Fruit fly (Drosophila melanogaster): ENCODE results near the gene Vps8.

The Vps8 gene

DNA sequence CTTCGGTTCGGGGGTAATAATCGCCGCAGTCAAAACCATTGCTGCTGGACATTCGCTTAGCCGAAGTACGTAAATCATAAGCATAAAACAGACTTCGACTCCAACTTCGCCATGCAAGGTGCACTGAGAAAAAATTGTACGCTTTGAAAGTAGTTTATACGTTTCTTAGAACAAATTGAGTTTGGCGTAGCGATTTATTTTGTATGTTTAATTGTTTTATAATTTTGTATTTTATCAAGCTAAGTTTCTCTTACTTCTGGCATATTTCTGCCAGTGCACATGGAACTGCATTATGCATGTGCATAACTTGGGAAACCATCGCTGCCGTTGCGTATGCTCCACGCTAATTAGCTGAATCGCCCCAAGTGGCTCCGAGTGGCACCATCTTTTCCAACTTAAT is 12.3 kb downstream of the Vps8 start (continued):
- no peak for TF ChIP-seq vri (GFP tag; optimal IDR thresholded peaks at IDR 0.05)
- peak; percentile 47 for TF ChIP-seq CG6792 (GFP tag; optimal IDR thresholded peaks at IDR 0.05)
- peak; percentile 0 for TF ChIP-seq Sox15 (GFP tag; optimal IDR thresholded peaks at IDR 0.05)
- TF ChIP-seq CG6163 (GFP tag; IDR thresholded peaks at IDR 0.05), result peak; percentile 91
- TF ChIP-seq dac (GFP tag; optimal IDR thresholded peaks at IDR 0.05), result peak; percentile 76
- TF ChIP-seq achi (GFP tag; optimal IDR thresholded peaks at IDR 0.05), result peak; percentile 70
- peak; percentile 58 for TF ChIP-seq Hr38 (GFP tag; optimal IDR thresholded peaks at IDR 0.05)
- TF ChIP-seq CG4318 (GFP tag; optimal IDR thresholded peaks at IDR 0.05), result peak; percentile 77
- peak; percentile 19 for TF ChIP-seq Met (GFP tag; optimal IDR thresholded peaks at IDR 0.05)
- TF ChIP-seq Sox14 (GFP tag; optimal IDR thresholded peaks at IDR 0.05), result peak; percentile 62
- peak; percentile 90 for TF ChIP-seq CG32006 (GFP tag; optimal IDR thresholded peaks at IDR 0.05)
- TF ChIP-seq CG31627 (GFP tag; optimal IDR thresholded peaks at IDR 0.05), result no peak
- TF ChIP-seq Lpt (GFP tag; optimal IDR thresholded peaks at IDR 0.05), result peak; percentile 81

dm6 chr3L:6471820-6472219 is 23.3 kb downstream of the Vps8 start:
- TF ChIP-seq CG6854 (GFP tag; optimal IDR thresholded peaks at IDR 0.05) (no peak), dsx (GFP tag; optimal IDR thresholded peaks at IDR 0.05; ENCODE audit: poor library complexity, severe bottlenecking) (no peak), Eip93F (GFP tag; optimal IDR thresholded peaks at IDR 0.05) (peak; percentile 12), CG6808 (GFP tag; optimal IDR thresholded peaks at IDR 0.05) (no peak), Blimp-1 (GFP tag; optimal IDR thresholded peaks at IDR 0.05) (peak; percentile 2), Met (GFP tag; optimal IDR thresholded peaks at IDR 0.05) (peak; percentile 77), lz (GFP tag; optimal IDR thresholded peaks at IDR 0.05) (peak; percentile 71), CG6276 (GFP tag; optimal IDR thresholded peaks at IDR 0.05) (no peak), fd59A (GFP tag; optimal IDR thresholded peaks at IDR 0.05) (no peak), CG32006 (GFP tag; optimal IDR thresholded peaks at IDR 0.05) (no peak), CG3919 (GFP tag; optimal IDR thresholded peaks at IDR 0.05) (peak; percentile 35), CG8319 (GFP tag; optimal IDR thresholded peaks at IDR 0.05) (peak; percentile 45), esn (GFP tag; optimal IDR thresholded peaks at IDR 0.05) (peak; percentile 83), Lpt (GFP tag; optimal IDR thresholded peaks at IDR 0.05) (no peak), Hr38 (GFP tag; optimal IDR thresholded peaks at IDR 0.05) (no peak), topi (GFP tag; optimal IDR thresholded peaks at IDR 0.05) (peak; percentile 62), dac (GFP tag; optimal IDR thresholded peaks at IDR 0.05) (no peak), Eip78C (GFP tag) (peak; percentile 85), CG3032 (tag; optimal IDR thresholded peaks at IDR 0.05) (no peak), CG7368 (GFP tag; optimal IDR thresholded peaks at IDR 0.05) (peak; percentile 12), net (GFP tag; optimal IDR thresholded peaks at IDR 0.05) (peak; percentile 10), vri (GFP tag; optimal IDR thresholded peaks at IDR 0.05) (peak; percentile 56), Ets21C (GFP tag; optimal IDR thresholded peaks at IDR 0.05) (peak; percentile 71), Gug (GFP tag; IDR thresholded peaks at IDR 0.05) (no peak), CG8119 (GFP tag; IDR thresholded peaks at IDR 0.05) (no peak), fkh (GFP tag; optimal IDR thresholded peaks at IDR 0.05) (no peak), CG16779 (tag; optimal IDR thresholded peaks at IDR 0.05) (no peak), pdm3 (GFP tag; optimal IDR thresholded peaks at IDR 0.05) (peak; percentile 45), cyc (GFP tag; optimal IDR thresholded peaks at IDR 0.05) (peak; percentile 56), CG34406 (GFP tag; optimal IDR thresholded peaks at IDR 0.05) (peak; percentile 71), CG11294 (GFP tag; IDR thresholded peaks at IDR 0.05) (no peak), Smox (GFP tag; optimal IDR thresholded peaks at IDR 0.05) (peak; percentile 84), eg (GFP tag; IDR thresholded peaks at IDR 0.05) (no peak), Sox15 (GFP tag; optimal IDR thresholded peaks at IDR 0.05) (peak; percentile 63), CG6792 (GFP tag; optimal IDR thresholded peaks at IDR 0.05) (peak; percentile 63), achi (GFP tag; optimal IDR thresholded peaks at IDR 0.05) (peak; percentile 30), salr (GFP tag; optimal IDR thresholded peaks at IDR 0.05) (no peak), Hr4 (GFP tag; optimal IDR thresholded peaks at IDR 0.05) (no peak), CG11902 (GFP tag; optimal IDR thresholded peaks at IDR 0.05) (peak; percentile 43), Sox14 (GFP tag; optimal IDR thresholded peaks at IDR 0.05) (peak; percentile 43), acj6 (GFP tag; optimal IDR thresholded peaks at IDR 0.05) (peak; percentile 62), fd85E (GFP tag; optimal IDR thresholded peaks at IDR 0.05) (no peak), Ets96B (tag; optimal IDR thresholded peaks at IDR 0.05) (no peak), Hr39 (GFP tag; optimal IDR thresholded peaks at IDR 0.05) (peak; percentile 85), CG10631 (GFP tag; optimal IDR thresholded peaks at IDR 0.05) (peak; percentile 32), CG11762 (GFP tag; optimal IDR thresholded peaks at IDR 0.05; ENCODE audit: insufficient read depth) (no peak)

Data from whole organism, prepupa.